Worm (Caenorhabditis elegans) whole organism, midembryonic: ENCODE measurements around the gene par-3.

Experiments used
- T22C8.4 ChIP-seq: fragments of 200-800 bp; sonication (Bioruptor generic); IDR thresholded peaks from 2 replicates; pipeline ENCODE4 v1.3.6; 2022; ENCODE audit warnings: missing genetic modification characterization, missing compliant biosample characterization
- cog-1 ChIP-seq: sonication (generic microtip); optimal IDR thresholded peaks from 2 replicates; lab custom pipeline; 2016; ENCODE audit warnings: missing genetic modification characterization, missing compliant biosample characterization
- flt-1 ChIP-seq: fragments of 200-800 bp; sonication (Bioruptor generic); IDR thresholded peaks from 2 replicates; pipeline ENCODE4 v1.3.6; 2022; ENCODE audit warnings: missing genetic modification characterization, missing compliant biosample characterization
- klf-2 ChIP-seq: fragments of 200-800 bp; sonication (Bioruptor generic); conservative IDR thresholded peaks from 2 replicates; pipeline ENCODE4 v1.3.6; 2022; ENCODE audit warnings: missing genetic modification reagents, missing genetic modification characterization, missing compliant biosample characterization
- med-1 ChIP-seq: sonication (generic microtip); optimal IDR thresholded peaks from 2 replicates; lab custom pipeline; 2017; ENCODE audit warnings: missing genetic modification characterization, mild to moderate bottlenecking, missing compliant biosample characterization, antibody characterized with exemption, missing genetic modification reagents; ENCODE audit not compliant: insufficient read depth
- ref-1 ChIP-seq: fragments of 200-800 bp; sonication (Bioruptor generic); conservative IDR thresholded peaks from 2 replicates; pipeline ENCODE4 v1.3.6; 2022; ENCODE audit warnings: missing genetic modification reagents, missing genetic modification characterization, missing compliant biosample characterization
- tab-1 ChIP-seq: fragments of 200-800 bp; sonication (Bioruptor generic); IDR thresholded peaks from 2 replicates; pipeline ENCODE4 v1.3.6; 2022; ENCODE audit warnings: missing genetic modification characterization, missing compliant biosample characterization
- ztf-23 ChIP-seq: fragments of 200-800 bp; sonication (Bioruptor generic); IDR thresholded peaks from 2 replicates; pipeline ENCODE4 v1.3.6; 2022; ENCODE audit warnings: missing genetic modification reagents, missing genetic modification characterization, missing compliant biosample characterization
- ztf-29 ChIP-seq: fragments of 200-800 bp; sonication (Bioruptor generic); IDR thresholded peaks from 2 replicates; pipeline ENCODE4 v1.3.6; 2022; ENCODE audit warnings: missing genetic modification reagents, missing genetic modification characterization, missing compliant biosample characterization

Gene par-3

DNA sequence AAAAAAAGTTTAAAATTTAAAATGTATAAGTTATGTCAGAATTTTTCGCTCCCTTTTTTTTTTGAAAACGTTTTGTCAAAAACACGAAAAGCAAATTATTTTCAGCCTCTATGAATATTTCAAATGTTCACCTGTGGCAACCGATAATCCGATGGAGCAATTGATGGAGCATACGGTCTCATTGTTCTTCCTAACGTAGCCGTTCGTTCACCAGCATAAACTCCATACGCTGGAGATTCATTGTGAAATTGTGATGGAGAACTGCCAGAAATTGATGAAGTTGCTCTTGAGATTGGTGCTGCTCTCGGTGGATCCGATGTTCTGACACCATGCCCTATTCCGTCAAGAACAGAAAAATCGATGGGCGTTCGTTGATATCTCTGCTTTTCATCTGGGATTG is 27.8 kb downstream of the par-3 start:
- TF ChIP-seq ref-1 (no peak), T22C8.4 (GFP tag; lab: Robert Waterston, UW) (no peak), ztf-23 (GFP tag; lab: Robert Waterston, UW) (no peak), cog-1 (no peak), flt-1 (GFP tag; lab: Robert Waterston, UW) (no peak), ztf-29 (GFP tag; lab: Robert Waterston, UW) (no peak), klf-2 (GFP tag; lab: Robert Waterston, UW) (no peak), med-1 (no peak), tab-1 (GFP tag; lab: Robert Waterston, UW) (no peak)

DNA sequence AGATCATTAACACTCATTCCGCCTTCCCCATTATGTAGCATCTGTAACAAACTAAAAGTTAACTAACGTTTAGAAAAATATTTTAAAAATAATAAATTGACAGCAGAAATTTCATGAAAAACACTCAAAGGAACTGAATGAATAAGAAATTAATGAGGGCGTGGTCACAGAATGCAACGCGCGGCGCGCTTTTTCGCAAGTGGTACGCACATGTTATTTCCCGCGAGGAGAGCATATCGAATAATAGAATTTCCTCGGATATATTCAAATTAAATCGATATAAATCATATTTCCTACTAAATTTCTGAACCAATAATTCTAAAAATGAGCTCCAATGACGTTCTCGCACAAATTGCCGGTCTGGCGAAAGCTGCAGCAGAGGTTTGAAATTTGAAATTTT is 28.7 kb downstream of the par-3 start, which contains the start of the genes abi-1 and arle-14:
Gene abi-1 (minus strand): TSS at position 51 of the 400 bp plus-strand sequence.
Gene arle-14 (plus strand): TSS at position 217 of the 400 bp plus-strand sequence.
- no peak for TF ChIP-seq ref-1
- no peak for TF ChIP-seq cog-1
- no peak for TF ChIP-seq klf-2 (GFP tag; lab: Robert Waterston, UW)
- no peak for TF ChIP-seq tab-1 (GFP tag; lab: Robert Waterston, UW)
- TF ChIP-seq med-1, result no peak
- no peak for TF ChIP-seq flt-1 (GFP tag; lab: Robert Waterston, UW)
- no peak for TF ChIP-seq ztf-29 (GFP tag; lab: Robert Waterston, UW)
- TF ChIP-seq ztf-23 (GFP tag; lab: Robert Waterston, UW), result no peak
- no peak for TF ChIP-seq T22C8.4 (GFP tag; lab: Robert Waterston, UW)

DNA sequence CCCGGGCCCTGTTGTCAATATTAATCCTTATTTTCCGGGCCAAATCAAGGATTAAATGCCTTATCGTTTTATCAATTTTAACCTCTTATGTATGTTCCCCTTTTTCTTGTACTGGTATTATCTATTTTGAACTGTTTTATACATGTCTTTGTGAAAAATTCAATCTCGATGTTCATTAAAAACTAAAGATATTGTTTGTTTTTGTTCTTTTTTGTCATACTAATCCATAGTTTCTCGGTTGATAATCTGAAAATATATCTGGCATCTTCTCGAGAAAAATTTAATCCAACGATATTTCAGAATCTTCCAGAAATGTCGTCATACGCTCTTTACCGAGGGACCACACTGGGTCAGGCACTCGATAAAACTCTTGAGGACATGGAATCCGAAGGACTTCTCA is 29.7 kb downstream of the par-3 start, which contains the start of gene B0336.13:
Gene B0336.13 (plus strand): TSS at position 301 of the 400 bp plus-strand sequence.
- TF ChIP-seq ztf-29 (GFP tag; lab: Robert Waterston, UW) (no peak), flt-1 (GFP tag; lab: Robert Waterston, UW) (no peak), ztf-23 (GFP tag; lab: Robert Waterston, UW) (no peak), klf-2 (GFP tag; lab: Robert Waterston, UW) (no peak), med-1 (no peak), ref-1 (no peak), cog-1 (no peak), tab-1 (GFP tag; lab: Robert Waterston, UW) (no peak)

DNA sequence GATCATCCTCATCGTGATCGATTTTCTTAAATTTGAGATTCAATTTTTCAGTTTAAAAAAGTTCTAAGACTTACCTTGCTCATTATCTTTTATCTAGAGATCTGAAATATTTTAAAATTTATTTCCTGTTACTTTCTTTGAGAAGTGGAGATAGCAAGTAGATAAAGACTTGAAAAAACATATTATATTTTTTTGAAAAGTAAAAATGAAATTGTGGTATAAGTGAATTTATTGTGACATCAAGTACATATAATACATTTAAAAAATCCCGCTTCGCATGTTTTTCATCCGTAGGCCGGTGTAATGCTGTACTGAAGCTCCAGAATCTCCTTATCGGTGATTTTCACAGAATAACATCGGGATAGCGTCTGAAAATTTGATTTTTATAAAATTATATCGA is 33.2 kb downstream of the par-3 start, which contains the start of gene B0336.7:
Gene B0336.7 (minus strand): TSS at position 101 of the 400 bp plus-strand sequence.
- TF ChIP-seq klf-2 (GFP tag; lab: Robert Waterston, UW) (no peak), cog-1 (no peak), ref-1 (no peak)

DNA sequence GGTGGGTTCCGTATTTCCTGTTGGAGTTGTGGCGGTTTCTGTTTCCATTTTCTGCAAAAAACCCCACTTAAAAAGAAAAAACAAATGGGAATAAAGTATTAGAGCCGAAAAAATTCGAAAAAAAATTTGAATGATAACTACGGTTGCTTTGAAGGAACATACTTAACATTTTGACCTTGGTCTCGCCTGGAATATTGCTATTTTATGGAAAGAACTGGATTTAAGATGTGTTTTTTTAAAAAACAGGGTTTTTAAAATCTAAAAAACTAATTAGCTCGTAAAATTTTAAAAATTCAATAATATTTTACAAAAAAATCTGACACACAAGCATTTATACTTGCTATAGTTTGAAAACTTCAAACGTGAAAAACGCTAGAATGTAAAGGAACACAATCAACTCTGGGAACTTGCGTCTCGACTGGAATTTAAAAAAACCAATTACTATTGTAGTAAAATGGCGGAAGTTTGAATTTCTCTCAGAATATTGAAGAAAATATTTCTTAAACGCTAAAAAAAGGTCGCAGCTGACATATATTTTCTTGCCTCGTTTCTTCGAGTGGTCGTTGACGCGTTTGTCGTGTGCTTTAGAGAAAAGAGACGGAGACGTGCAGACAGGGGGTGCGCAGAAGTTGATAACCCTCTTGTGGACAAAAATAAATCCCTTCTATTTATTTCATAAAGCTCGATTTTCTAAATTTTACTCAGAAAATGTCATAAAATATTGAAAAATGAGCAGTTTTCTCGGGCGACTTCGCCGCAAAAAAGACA is 34.1 kb downstream of the par-3 start, which contains the start of the genes lgg-3 and rgs-5:
Gene lgg-3 (minus strand): TSS at position 51 of the 768 bp plus-strand sequence.
Gene rgs-5 (plus strand): TSS at position 593 of the 768 bp plus-strand sequence.
- no peak for TF ChIP-seq tab-1 (GFP tag; lab: Robert Waterston, UW)
- no peak for TF ChIP-seq ref-1
- TF ChIP-seq ztf-29 (GFP tag; lab: Robert Waterston, UW), result no peak
- TF ChIP-seq cog-1, result no peak
- no peak for TF ChIP-seq flt-1 (GFP tag; lab: Robert Waterston, UW)
- TF ChIP-seq ztf-23 (GFP tag; lab: Robert Waterston, UW), result no peak
- no peak for TF ChIP-seq T22C8.4 (GFP tag; lab: Robert Waterston, UW)
- TF ChIP-seq klf-2 (GFP tag; lab: Robert Waterston, UW), result no peak
- no peak for TF ChIP-seq med-1

DNA sequence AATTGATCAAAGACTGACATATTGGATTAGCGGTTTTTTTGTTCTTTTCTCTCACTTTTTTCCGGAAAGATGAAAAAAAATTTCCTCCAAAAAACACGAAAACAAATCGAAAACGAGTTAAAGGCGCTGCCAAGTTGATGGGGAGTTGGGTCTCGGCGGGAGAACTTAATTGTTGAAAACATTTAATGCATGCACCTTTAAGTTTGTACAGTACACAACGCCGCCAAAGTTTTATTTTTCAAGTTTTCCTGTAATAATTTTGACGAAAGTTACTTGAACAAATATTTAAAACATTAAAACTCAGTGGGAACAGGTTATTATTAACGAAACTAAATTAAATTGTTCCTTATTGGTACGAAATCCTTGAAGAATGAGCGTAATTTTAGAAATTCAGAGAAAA is 37.5 kb downstream of the par-3 start:
- TF ChIP-seq flt-1 (GFP tag; lab: Robert Waterston, UW) (no peak), tab-1 (GFP tag; lab: Robert Waterston, UW) (no peak), ztf-29 (GFP tag; lab: Robert Waterston, UW) (no peak), med-1 (no peak), klf-2 (GFP tag; lab: Robert Waterston, UW) (no peak), ref-1 (no peak), ztf-23 (GFP tag; lab: Robert Waterston, UW) (no peak), T22C8.4 (GFP tag; lab: Robert Waterston, UW) (no peak), cog-1 (no peak)

DNA sequence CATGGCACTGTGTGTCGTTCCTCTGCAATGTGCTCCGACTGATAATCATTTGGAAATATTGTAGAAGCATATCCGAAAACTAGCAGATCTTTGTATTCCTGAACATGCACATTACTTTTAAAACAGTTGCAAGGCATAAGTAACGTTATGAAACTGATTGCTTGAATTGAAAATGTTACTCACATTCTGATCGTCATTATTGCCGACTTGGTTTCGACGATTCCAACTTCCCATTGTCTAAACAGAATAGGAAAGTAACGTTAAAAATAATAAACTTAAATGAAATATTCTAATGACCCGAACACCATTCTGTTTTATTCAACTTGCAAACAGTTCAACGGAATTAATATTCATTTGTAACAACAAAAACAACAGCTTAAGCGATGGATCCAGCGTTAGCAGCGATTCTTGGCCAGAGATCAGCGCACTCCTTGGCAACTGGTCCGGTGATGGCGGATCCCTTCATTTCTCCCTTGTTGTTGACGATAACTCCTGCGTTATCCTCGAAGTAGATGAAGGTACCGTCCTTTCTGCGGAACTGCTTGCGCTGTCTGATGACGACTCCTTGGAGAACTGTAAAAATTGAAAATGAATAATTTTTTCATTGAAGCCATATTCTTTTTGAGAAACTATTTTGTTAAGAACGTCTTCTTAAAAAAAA is 41.3 kb downstream of the par-3 start, which contains the start of gene swp-1:
Gene swp-1 (minus strand): TSS at position 298 of the 661 bp plus-strand sequence.
- no peak for TF ChIP-seq med-1
- no peak for TF ChIP-seq ref-1
- no peak for TF ChIP-seq flt-1 (GFP tag; lab: Robert Waterston, UW)
- TF ChIP-seq tab-1 (GFP tag; lab: Robert Waterston, UW), result no peak
- no peak for TF ChIP-seq klf-2 (GFP tag; lab: Robert Waterston, UW)
- no peak for TF ChIP-seq ztf-23 (GFP tag; lab: Robert Waterston, UW)
- no peak for TF ChIP-seq T22C8.4 (GFP tag; lab: Robert Waterston, UW)
- no peak for TF ChIP-seq ztf-29 (GFP tag; lab: Robert Waterston, UW)
- no peak for TF ChIP-seq cog-1

DNA sequence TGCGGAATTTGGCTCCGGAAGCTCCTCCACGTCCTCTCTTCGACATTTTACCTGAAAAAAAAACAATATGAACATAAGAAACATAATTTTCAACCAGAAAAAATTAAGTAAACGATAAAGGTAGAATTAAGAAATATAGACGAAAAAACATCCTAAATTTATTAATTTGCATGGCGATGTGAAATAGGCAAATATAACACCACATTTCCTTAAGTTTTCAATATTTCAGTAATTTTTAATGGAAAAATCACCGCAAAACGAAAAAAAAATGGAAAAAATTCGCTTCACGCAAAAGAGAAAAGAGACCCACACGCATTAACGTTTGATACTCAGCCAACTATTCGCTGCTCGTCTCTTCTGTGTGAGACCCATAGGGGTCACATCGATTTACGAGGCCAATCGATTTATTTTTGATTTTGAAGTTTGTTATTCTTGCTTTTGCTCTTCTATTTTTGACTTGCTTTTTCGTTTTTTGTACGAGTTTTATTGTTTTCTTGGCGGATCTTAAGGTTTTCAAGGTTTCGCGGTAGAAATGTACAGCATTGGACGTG is 42.1 kb downstream of the par-3 start, which contains the start of gene rpl-23:
Gene rpl-23 (minus strand): TSS at position 51 of the 551 bp plus-strand sequence.
- TF ChIP-seq tab-1 (GFP tag; lab: Robert Waterston, UW) (no peak), T22C8.4 (GFP tag; lab: Robert Waterston, UW) (peak; percentile 96), cog-1 (peak; percentile 54), flt-1 (GFP tag; lab: Robert Waterston, UW) (peak; percentile 66), klf-2 (GFP tag; lab: Robert Waterston, UW) (no peak)

DNA sequence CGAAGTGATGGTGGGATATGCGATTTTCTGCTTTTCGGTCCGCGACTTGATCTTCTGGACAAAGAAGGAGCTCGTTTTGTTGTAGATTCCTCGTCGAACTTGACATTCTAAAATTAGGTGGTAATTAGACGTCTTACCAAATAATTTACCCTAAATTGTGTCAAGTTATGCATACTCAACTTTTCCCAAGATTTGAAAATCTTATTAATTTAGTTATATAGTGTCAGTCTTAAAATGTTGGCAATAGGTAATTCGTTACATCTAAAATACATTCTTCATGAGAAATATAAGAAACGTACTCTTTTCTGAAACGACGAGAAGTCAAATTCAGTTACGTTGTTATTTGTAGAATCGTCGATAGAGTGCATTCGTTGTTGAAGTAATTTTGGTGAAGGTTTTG is 43.5 kb downstream of the par-3 start:
- TF ChIP-seq med-1 (no peak), T22C8.4 (GFP tag; lab: Robert Waterston, UW) (no peak), flt-1 (GFP tag; lab: Robert Waterston, UW) (no peak), ztf-29 (GFP tag; lab: Robert Waterston, UW) (no peak), klf-2 (GFP tag; lab: Robert Waterston, UW) (no peak), ztf-23 (GFP tag; lab: Robert Waterston, UW) (no peak), cog-1 (no peak), ref-1 (no peak), tab-1 (GFP tag; lab: Robert Waterston, UW) (no peak)
